Worm (Caenorhabditis elegans) whole organism, young adult: ENCODE results near the gene fbxc-23.

ENCODE experiments used
- F22D6.2 ChIP-seq: sonication (generic microtip); optimal IDR thresholded peaks from 2 replicates; lab custom pipeline; 2016; ENCODE audit warnings: mild to moderate bottlenecking, missing genetic modification characterization, missing compliant biosample characterization
- ama-1 ChIP-seq, 3 experiments: fragments of 150-350 bp in 1 of 3; sonication (generic microtip) in 2 of 3; optimal IDR thresholded peaks; 2 replicates each; lab custom pipeline; 2014 to 2018; ENCODE audit warnings: missing biosample characterization in 2 of 3, missing genetic modification characterization in 2 of 3, missing genetic modification reagents in 2 of 3
- atf-7 ChIP-seq: sonication (generic microtip); optimal IDR thresholded peaks from 2 replicates; lab custom pipeline; 2017; ENCODE audit warnings: mild to moderate bottlenecking, missing genetic modification characterization, missing compliant biosample characterization
- athp-1 ChIP-seq: sonication (generic microtip); optimal IDR thresholded peaks from 2 replicates; lab custom pipeline; 2017; ENCODE audit warnings: mild to moderate bottlenecking, missing genetic modification characterization, missing compliant biosample characterization
- ceh-79 ChIP-seq: sonication (generic microtip); optimal IDR thresholded peaks from 2 replicates; lab custom pipeline; 2017; ENCODE audit warnings: mild to moderate bottlenecking, missing genetic modification characterization, missing compliant biosample characterization
- ets-4 ChIP-seq: fragments of 200-800 bp; sonication (Bioruptor generic); optimal IDR thresholded peaks from 2 replicates; lab custom pipeline; 2018; ENCODE audit warnings: mild to moderate bottlenecking, missing genetic modification characterization, missing compliant biosample characterization
- hmg-1.2 ChIP-seq: fragments of 200-800 bp; sonication (Bioruptor generic); IDR thresholded peaks from 2 replicates; pipeline ENCODE4 v1.3.6; 2022; ENCODE audit warnings: missing genetic modification reagents, missing genetic modification characterization, missing compliant biosample characterization
- lag-1 ChIP-seq: fragments of 200-800 bp; sonication (Bioruptor generic); IDR thresholded peaks from 2 replicates; pipeline ENCODE4 v1.3.6; 2022; ENCODE audit warnings: missing genetic modification reagents, missing genetic modification characterization, missing compliant biosample characterization
- pbrm-1 ChIP-seq: fragments of 200-800 bp; sonication (Bioruptor generic); IDR thresholded peaks from 2 replicates; pipeline ENCODE4 v1.3.6; 2022; ENCODE audit warnings: missing genetic modification reagents, missing genetic modification characterization, missing compliant biosample characterization
- pha-4 ChIP-seq: fragments of 150-350 bp; sonication (generic microtip); optimal IDR thresholded peaks from 2 replicates; lab custom pipeline; 2014; ENCODE audit warnings: missing biosample characterization, missing genetic modification reagents, missing genetic modification characterization
- snpc-1.1 ChIP-seq: sonication (generic microtip); optimal IDR thresholded peaks from 2 replicates; lab custom pipeline; 2017; ENCODE audit warnings: missing genetic modification characterization, mild to moderate bottlenecking, missing compliant biosample characterization, antibody characterized with exemption, moderate library complexity, missing genotype, missing genetic modification reagents; ENCODE audit not compliant: insufficient read depth
- somi-1 ChIP-seq: fragments of 200-800 bp; sonication (Bioruptor generic); optimal IDR thresholded peaks from 2 replicates; lab custom pipeline; 2018; ENCODE audit warnings: mild to moderate bottlenecking, missing genetic modification characterization, missing compliant biosample characterization
- tbp1 ChIP-seq: fragments of 200-800 bp; sonication (Bioruptor generic); optimal IDR thresholded peaks from 2 replicates; lab custom pipeline; 2018; ENCODE audit warnings: mild to moderate bottlenecking, missing genetic modification characterization, missing compliant biosample characterization
- ztf-26 ChIP-seq: sonication (generic microtip); optimal IDR thresholded peaks from 2 replicates; lab custom pipeline; 2017; ENCODE audit warnings: missing genetic modification characterization, missing compliant biosample characterization

- TF ChIP-seq atf-7 (tag; lab: Kevin White, UChicago) = no peak
- TF ChIP-seq athp-1 (tag; lab: Kevin White, UChicago) = no peak
- TF ChIP-seq ztf-26 (tag; lab: Kevin White, UChicago) = no peak
- no peak for TF ChIP-seq tbp1
- no peak for TF ChIP-seq F22D6.2 (tag; lab: Kevin White, UChicago)
- no peak for TF ChIP-seq somi-1 (GFP tag; lab: Kevin White, UChicago)
- TF ChIP-seq hmg-1.2 (GFP tag; lab: Robert Waterston, UW) = no peak
- TF ChIP-seq ets-4 (GFP tag; lab: Kevin White, UChicago) = no peak
- no peak for TF ChIP-seq ceh-79 (tag; lab: Kevin White, UChicago)
- TF ChIP-seq ama-1 (optimal IDR thresholded peaks at IDR 0.05; lab: Kevin White, UChicago) = no peak
- no peak for TF ChIP-seq ama-1 (GFP tag; optimal IDR thresholded peaks at IDR 0.05; lab: Kevin White, UChicago)
- no peak for TF ChIP-seq lag-1
- TF ChIP-seq pbrm-1 (GFP tag; lab: Robert Waterston, UW) = no peak
- TF ChIP-seq pha-4 (tag; lab: Kevin White, UChicago) = no peak
- no peak for TF ChIP-seq snpc-1.1
Measured at ce11 chrII:13624330-13624729, 28.0 kb upstream of the fbxc-23 start, which contains the start of gene gst-16.
